Worm (Caenorhabditis elegans) whole organism, mixed stage, embryonic: Measurements from ENCODE around the gene ampd-1.

ENCODE experiments used
- ces-1 ChIP-seq: fragments of 150-350 bp; optimal IDR thresholded peaks from 2 replicates; lab custom pipeline; 2014; ENCODE audit warnings: missing biosample characterization, missing genetic modification reagents, missing genetic modification characterization
- flh-1 ChIP-seq: fragments of 200-800 bp; sonication (Bioruptor generic); optimal IDR thresholded peaks from 2 replicates; lab custom pipeline; 2018; ENCODE audit warnings: mild to moderate bottlenecking, missing genetic modification characterization, moderate library complexity, missing compliant biosample characterization
- nhr-28 ChIP-seq: fragments of 150-350 bp; optimal IDR thresholded peaks from 2 replicates; lab custom pipeline; 2014; ENCODE audit warnings: missing biosample characterization, missing genetic modification characterization
- pha-4 ChIP-seq: fragments of 150-350 bp; optimal IDR thresholded peaks from 2 replicates; lab custom pipeline; 2018; ENCODE audit warnings: missing biosample characterization, missing genetic modification reagents, missing genetic modification characterization
- snpc-4 ChIP-seq: fragments of 150-350 bp; optimal IDR thresholded peaks from 2 replicates; lab custom pipeline; 2014; ENCODE audit warnings: missing biosample characterization, missing genetic modification characterization

- TF ChIP-seq pha-4 (tag; lab: Kevin White, UChicago), result no peak
- no peak for TF ChIP-seq flh-1 (GFP tag; lab: Kevin White, UChicago)
- TF ChIP-seq nhr-28 (tag; lab: Kevin White, UChicago), result no peak
- no peak for TF ChIP-seq snpc-4
- TF ChIP-seq ces-1 (GFP tag; lab: Kevin White, UChicago), result no peak
Observed at ce11 chrII:5225284-5225683, 22.2 kb downstream of the ampd-1 start, which contains the start of gene dsh-1.
